Worm (Caenorhabditis elegans) whole organism, L4 larva: ENCODE measurements around the gene F21C10.7.

Experiments
- ama-1 ChIP-seq: fragments of 150-350 bp; optimal IDR thresholded peaks from 2 replicates; lab custom pipeline; 2014; ENCODE audit warnings: inconsistent platforms, mixed read lengths
- egl-27 ChIP-seq: sonication (generic microtip); optimal IDR thresholded peaks from 3 replicates; lab custom pipeline; 2017; ENCODE audit warnings: missing biosample characterization, missing genetic modification reagents, missing genetic modification characterization
- lir-3 ChIP-seq: sonication (generic microtip); optimal IDR thresholded peaks from 2 replicates; lab custom pipeline; 2016; ENCODE audit warnings: mild to moderate bottlenecking, missing genetic modification characterization, missing compliant biosample characterization
- lsy-2 ChIP-seq, 2 experiments: fragments of 150-350 bp in 1 of 2; sonication (generic microtip) in 1 of 2; optimal IDR thresholded peaks; 2 replicates each; lab custom pipeline; 2014 to 2017; ENCODE audit warnings: missing biosample characterization in 2 of 2, missing genetic modification characterization in 2 of 2
- nhr-41 ChIP-seq: fragments of 200-800 bp; sonication (Bioruptor generic); IDR thresholded peaks from 2 replicates; pipeline ENCODE4 v1.3.6; 2022; ENCODE audit warnings: missing genetic modification reagents, missing genetic modification characterization, missing compliant biosample characterization
- nhr-42 ChIP-seq: fragments of 200-800 bp; sonication (Bioruptor generic); IDR thresholded peaks from 2 replicates; pipeline ENCODE4 v1.3.6; 2022; ENCODE audit warnings: missing genetic modification characterization, missing compliant biosample characterization
- pha-4 ChIP-seq, 2 experiments: fragments of 150-350 bp in 1 of 2; fragments of 200-800 bp in 1 of 2; sonication (Bioruptor generic) in 1 of 2; IDR thresholded peaks in 1 of 2; optimal IDR thresholded peaks in 1 of 2; 2 replicates each; pipeline versions ENCODE4 v1.3.6 to Lab custom; 2014 to 2022; ENCODE audit warnings: missing genetic modification characterization in 2 of 2, missing genetic modification reagents in 2 of 2, missing biosample characterization in 1 of 2, missing compliant biosample characterization in 1 of 2
- sdz-12 ChIP-seq: fragments of 200-800 bp; sonication (Bioruptor generic); optimal IDR thresholded peaks from 2 replicates; lab custom pipeline; 2018; ENCODE audit warnings: mild to moderate bottlenecking, missing genetic modification characterization, missing compliant biosample characterization
- tra-1 ChIP-seq: fragments of 200-800 bp; sonication (Bioruptor generic); IDR thresholded peaks from 2 replicates; pipeline ENCODE4 v1.3.6; 2022; ENCODE audit warnings: missing genetic modification reagents, missing genetic modification characterization, missing compliant biosample characterization
- ztf-7 ChIP-seq: fragments of 150-350 bp; optimal IDR thresholded peaks from 2 replicates; lab custom pipeline; 2014; ENCODE audit warnings: missing biosample characterization, missing genetic modification characterization

DNA sequence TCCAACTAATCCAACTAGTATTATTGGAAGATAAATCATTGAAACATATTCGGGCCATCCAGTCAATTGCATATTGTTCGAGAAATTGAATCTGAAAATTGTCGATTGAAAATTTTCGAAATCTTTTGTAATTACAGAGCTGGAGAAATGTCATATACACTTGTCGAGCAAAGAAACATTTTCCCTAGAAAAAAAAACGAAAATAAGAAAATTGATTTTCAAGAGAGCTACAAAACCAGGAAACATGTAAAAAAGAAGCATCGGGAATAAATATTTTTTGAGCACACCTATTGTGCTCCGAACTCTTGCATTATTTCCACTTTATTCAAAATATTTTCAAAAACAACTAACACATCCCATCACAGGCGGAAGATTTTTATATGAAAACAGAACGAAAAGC lies 11.5 kb upstream of the F21C10.7 start, which contains the start of gene frpr-6:
- TF ChIP-seq pha-4 (GFP tag; IDR thresholded peaks at IDR 0.05; lab: Robert Waterston, UW) (no peak), pha-4 (tag; optimal IDR thresholded peaks at IDR 0.05; lab: Kevin White, UChicago) (no peak), lir-3 (tag; lab: Kevin White, UChicago) (no peak), ztf-7 (tag; lab: Kevin White, UChicago) (no peak), sdz-12 (GFP tag; lab: Kevin White, UChicago) (no peak), ama-1 (no peak), tra-1 (GFP tag; lab: Robert Waterston, UW) (no peak), nhr-41 (GFP tag; lab: Robert Waterston, UW) (no peak), nhr-42 (GFP tag; lab: Robert Waterston, UW) (no peak), egl-27 (tag; lab: Kevin White, UChicago) (no peak), lsy-2 (tag; optimal IDR thresholded peaks at IDR 0.05; lab: Kevin White, UChicago) (no peak)
